Fruit fly (Drosophila melanogaster): ENCODE measurements around the gene Spase22-23.
A peak's percentile ranks its signal among the peaks of the same experiment; 100 is the strongest.

Gene Spase22-23

dm6 chr3R:24264414-24265363, 34.9 kb upstream of the Spase22-23 start:
- TF ChIP-seq CG7368 (GFP tag; optimal IDR thresholded peaks at IDR 0.05) (no peak), svp (GFP tag) (peak; percentile 63), cyc (GFP tag; optimal IDR thresholded peaks at IDR 0.05) (no peak), fkh (GFP tag; optimal IDR thresholded peaks at IDR 0.05) (peak; percentile 59), CG3919 (GFP tag; optimal IDR thresholded peaks at IDR 0.05) (peak; percentile 4), CG10631 (GFP tag; optimal IDR thresholded peaks at IDR 0.05) (no peak), Eip78C (GFP tag) (peak; percentile 69), dsx (GFP tag; optimal IDR thresholded peaks at IDR 0.05; ENCODE audit: poor library complexity, severe bottlenecking) (peak; percentile 12), esn (GFP tag; optimal IDR thresholded peaks at IDR 0.05) (no peak), CG15336 (GFP tag; IDR thresholded peaks at IDR 0.05) (0 out of 2 replicates have a peak, but pooled peaks have one; percentile 0), vri (GFP tag; optimal IDR thresholded peaks at IDR 0.05) (peak; percentile 27)

- no peak for TF ChIP-seq fkh (GFP tag; optimal IDR thresholded peaks at IDR 0.05)
- no peak for TF ChIP-seq CG8319 (GFP tag; optimal IDR thresholded peaks at IDR 0.05)
- peak; percentile 36 for TF ChIP-seq Met (GFP tag; optimal IDR thresholded peaks at IDR 0.05)
- no peak for TF ChIP-seq Sox102F (GFP tag; optimal IDR thresholded peaks at IDR 0.05)
- 0 out of 3 replicates have a peak, but pooled peaks have one; percentile 28 for TF ChIP-seq eg (GFP tag; IDR thresholded peaks at IDR 0.05)
- peak; percentile 69 for TF ChIP-seq svp (GFP tag)
- TF ChIP-seq CG1621 (tag; optimal IDR thresholded peaks at IDR 0.05), result no peak
- no peak for TF ChIP-seq Sox14 (GFP tag; optimal IDR thresholded peaks at IDR 0.05)
- peak; percentile 24 for TF ChIP-seq pdm3 (GFP tag; optimal IDR thresholded peaks at IDR 0.05)
- peak; percentile 26 for TF ChIP-seq CG31627 (GFP tag; optimal IDR thresholded peaks at IDR 0.05)
- TF ChIP-seq CG16779 (tag; optimal IDR thresholded peaks at IDR 0.05), result no peak
- peak; percentile 22 for TF ChIP-seq Eip75B (GFP tag; optimal IDR thresholded peaks at IDR 0.05)
- peak; percentile 14 for TF ChIP-seq Lpt (GFP tag; optimal IDR thresholded peaks at IDR 0.05)
- TF ChIP-seq CG15336 (GFP tag; IDR thresholded peaks at IDR 0.05), result peak; percentile 61; the same call in 1 of the 2 replicates
- peak; percentile 35 for TF ChIP-seq esn (GFP tag; optimal IDR thresholded peaks at IDR 0.05)
- peak; percentile 41 for TF ChIP-seq Ets96B (tag; optimal IDR thresholded peaks at IDR 0.05)
- TF ChIP-seq CG9139 (GFP tag; optimal IDR thresholded peaks at IDR 0.05), result no peak
- TF ChIP-seq CG10669 (GFP tag; optimal IDR thresholded peaks at IDR 0.05), result peak; percentile 34
- TF ChIP-seq salr (GFP tag; optimal IDR thresholded peaks at IDR 0.05), result peak in 1 of 2 experiments; percentile 13
- no peak for TF ChIP-seq CG11902 (GFP tag; optimal IDR thresholded peaks at IDR 0.05)
- no peak for TF ChIP-seq CG11294 (GFP tag; IDR thresholded peaks at IDR 0.05)
- peak; percentile 27 for TF ChIP-seq CG10631 (GFP tag; optimal IDR thresholded peaks at IDR 0.05)
- TF ChIP-seq Hr4 (GFP tag; optimal IDR thresholded peaks at IDR 0.05), result peak; percentile 61
- peak; percentile 34 for TF ChIP-seq CG32006 (GFP tag; optimal IDR thresholded peaks at IDR 0.05)
- TF ChIP-seq CG11762 (GFP tag; optimal IDR thresholded peaks at IDR 0.05; ENCODE audit: insufficient read depth), result peak; percentile 22
- TF ChIP-seq Hr39 (GFP tag; optimal IDR thresholded peaks at IDR 0.05), result peak; percentile 7
- no peak for TF ChIP-seq CG34406 (GFP tag; optimal IDR thresholded peaks at IDR 0.05)
- peak; percentile 20 for TF ChIP-seq OdsH (GFP tag; optimal IDR thresholded peaks at IDR 0.05)
- peak; percentile 27 for TF ChIP-seq dac (GFP tag; optimal IDR thresholded peaks at IDR 0.05)
- TF ChIP-seq Eip78C (GFP tag), result peak; percentile 72
- TF ChIP-seq CG6276 (GFP tag; optimal IDR thresholded peaks at IDR 0.05), result no peak
- TF ChIP-seq achi (GFP tag; optimal IDR thresholded peaks at IDR 0.05), result peak; percentile 6
- TF ChIP-seq ss (GFP tag; optimal IDR thresholded peaks at IDR 0.05), result no peak
- TF ChIP-seq lz (GFP tag; optimal IDR thresholded peaks at IDR 0.05), result peak; percentile 20
- TF ChIP-seq CG6163 (GFP tag; IDR thresholded peaks at IDR 0.05), result no peak
- TF ChIP-seq topi (GFP tag; optimal IDR thresholded peaks at IDR 0.05), result peak; percentile 16
These were observed 34.0 kb upstream of the Spase22-23 start for dm6 chr3R:24263588-24264413.
